Worm (Caenorhabditis elegans) whole organism, L4 larva: ENCODE measurements around the gene fkb-6.
A peak's percentile ranks its signal among the peaks of the same experiment; 100 is the strongest.

Experiments
- F44E2.7 ChIP-seq: fragments of 200-800 bp; sonication (Bioruptor generic); IDR thresholded peaks from 2 replicates; pipeline ENCODE4 v2.1.2; 2022; ENCODE audit warnings: missing genetic modification characterization, missing compliant biosample characterization
- F49E8.2 ChIP-seq: sonication (generic microtip); optimal IDR thresholded peaks from 2 replicates; lab custom pipeline; 2016; ENCODE audit warnings: missing compliant biosample characterization, mild to moderate bottlenecking, missing genetic modification characterization, borderline replicate concordance
- R02D3.7 ChIP-seq: fragments of 150-350 bp; sonication (generic microtip); optimal IDR thresholded peaks from 3 replicates; lab custom pipeline; 2014; ENCODE audit warnings: missing biosample characterization, missing genetic modification characterization
- T20F7.1 ChIP-seq: fragments of 200-800 bp; sonication (Bioruptor generic); optimal IDR thresholded peaks from 2 replicates; lab custom pipeline; 2018; ENCODE audit warnings: mild to moderate bottlenecking, missing genetic modification characterization, missing compliant biosample characterization
- T26A8.4 ChIP-seq: fragments of 200-800 bp; sonication (Bioruptor generic); IDR thresholded peaks from 2 replicates; pipeline ENCODE4 v1.3.6; 2022; ENCODE audit warnings: missing genetic modification characterization, missing compliant biosample characterization
- Y48G9A.11 ChIP-seq: fragments of 200-800 bp; sonication (Bioruptor generic); IDR thresholded peaks from 2 replicates; pipeline ENCODE4 v1.3.6; 2022; ENCODE audit warnings: missing genetic modification reagents, missing genetic modification characterization, missing compliant biosample characterization
- Y75B8A.6 ChIP-seq: fragments of 200-800 bp; sonication (Bioruptor generic); IDR thresholded peaks from 2 replicates; pipeline ENCODE4 v1.3.6; 2022; ENCODE audit warnings: missing genetic modification reagents, missing genetic modification characterization, missing compliant biosample characterization
- ZK337.2 ChIP-seq: fragments of 200-800 bp; sonication (Bioruptor generic); IDR thresholded peaks from 2 replicates; pipeline ENCODE4 v1.3.6; 2022; ENCODE audit warnings: missing genetic modification reagents, missing genetic modification characterization, missing compliant biosample characterization
- aly-2 ChIP-seq: sonication (generic microtip); optimal IDR thresholded peaks from 2 replicates; lab custom pipeline; 2018; ENCODE audit warnings: missing biosample characterization, missing genetic modification characterization
- ama-1 ChIP-seq: fragments of 150-350 bp; optimal IDR thresholded peaks from 2 replicates; lab custom pipeline; 2014; ENCODE audit warnings: inconsistent platforms, mixed read lengths
- ceh-82 ChIP-seq: sonication (generic microtip); optimal IDR thresholded peaks from 2 replicates; lab custom pipeline; 2017; ENCODE audit warnings: missing biosample characterization, missing genetic modification characterization
- cey-2 ChIP-seq: sonication (generic microtip); optimal IDR thresholded peaks from 3 replicates; lab custom pipeline; 2017; ENCODE audit warnings: missing genetic modification characterization, mild to moderate bottlenecking, missing compliant biosample characterization, antibody characterized with exemption, borderline replicate concordance; ENCODE audit not compliant: insufficient read depth
- daf-12 ChIP-seq: fragments of 150-350 bp; optimal IDR thresholded peaks from 2 replicates; lab custom pipeline; 2014; ENCODE audit warnings: missing biosample characterization, missing genetic modification reagents, missing genetic modification characterization
- daf-16 ChIP-seq, 3 experiments: sonication (generic microtip); optimal IDR thresholded peaks; 2 replicates each; lab custom pipeline; 2016 to 2017; ENCODE audit warnings: missing genetic modification characterization in 3 of 3, missing genetic modification reagents in 3 of 3, mild to moderate bottlenecking in 2 of 3, missing compliant biosample characterization in 2 of 3, missing biosample characterization in 1 of 3, moderate library complexity in 1 of 3
- dmd-8 ChIP-seq: fragments of 200-800 bp; sonication (Bioruptor generic); IDR thresholded peaks from 2 replicates; pipeline ENCODE4 v1.3.6; 2022; ENCODE audit warnings: missing genetic modification characterization, missing compliant biosample characterization
- dmd-9 ChIP-seq: fragments of 200-800 bp; sonication (Bioruptor generic); IDR thresholded peaks from 2 replicates; pipeline ENCODE4 v1.3.6; 2022; ENCODE audit warnings: missing genetic modification reagents, missing genetic modification characterization, missing compliant biosample characterization
- dpl-1 ChIP-seq: fragments of 150-350 bp; optimal IDR thresholded peaks from 2 replicates; lab custom pipeline; 2014; ENCODE audit warnings: missing biosample characterization, missing genetic modification reagents, missing genetic modification characterization
- duxl-1 ChIP-seq: sonication (generic microtip); optimal IDR thresholded peaks from 2 replicates; lab custom pipeline; 2016; ENCODE audit warnings: mild to moderate bottlenecking, missing genetic modification characterization, moderate library complexity, missing compliant biosample characterization; ENCODE audit not compliant: poor library complexity
- dve-1 ChIP-seq: sonication (generic microtip); optimal IDR thresholded peaks from 2 replicates; lab custom pipeline; 2017; ENCODE audit warnings: antibody characterized with exemption, mild to moderate bottlenecking, missing genetic modification characterization, missing compliant biosample characterization; ENCODE audit not compliant: insufficient read depth
- egl-27 ChIP-seq: sonication (generic microtip); optimal IDR thresholded peaks from 3 replicates; lab custom pipeline; 2017; ENCODE audit warnings: missing biosample characterization, missing genetic modification reagents, missing genetic modification characterization
- egl-43 ChIP-seq: fragments of 200-800 bp; sonication (Bioruptor generic); IDR thresholded peaks from 2 replicates; pipeline ENCODE4 v1.3.6; 2022; ENCODE audit warnings: missing genetic modification reagents, missing genetic modification characterization, missing compliant biosample characterization
- fkh-10 ChIP-seq: fragments of 150-350 bp; optimal IDR thresholded peaks from 2 replicates; lab custom pipeline; 2014; ENCODE audit warnings: missing biosample characterization, missing genetic modification reagents, missing genetic modification characterization
- gei-8 ChIP-seq: fragments of 200-800 bp; sonication (Bioruptor generic); optimal IDR thresholded peaks from 2 replicates; lab custom pipeline; 2018; ENCODE audit warnings: mild to moderate bottlenecking, missing genetic modification characterization, missing compliant biosample characterization
- hmg-1.1 ChIP-seq: fragments of 200-800 bp; sonication (Bioruptor generic); IDR thresholded peaks from 2 replicates; pipeline ENCODE4 v1.3.6; 2022; ENCODE audit warnings: missing genetic modification reagents, missing genetic modification characterization, missing compliant biosample characterization
- jun-1 ChIP-seq: fragments of 150-350 bp; optimal IDR thresholded peaks from 2 replicates; lab custom pipeline; 2014; ENCODE audit warnings: missing biosample characterization, missing genetic modification reagents, missing genetic modification characterization
- lim-7 ChIP-seq: fragments of 200-800 bp; sonication (Bioruptor generic); IDR thresholded peaks from 2 replicates; pipeline ENCODE4 v1.3.6; 2022; ENCODE audit warnings: missing genetic modification characterization, missing compliant biosample characterization
- lin-1 ChIP-seq: fragments of 200-800 bp; sonication (Bioruptor generic); IDR thresholded peaks from 2 replicates; pipeline ENCODE4 v1.3.6; 2022; ENCODE audit warnings: missing genetic modification reagents, missing genetic modification characterization, missing compliant biosample characterization
- lin-15B ChIP-seq: fragments of 150-350 bp; sonication (generic microtip); optimal IDR thresholded peaks from 3 replicates; lab custom pipeline; 2014; ENCODE audit warnings: missing biosample characterization, missing genetic modification characterization
- lin-38 ChIP-seq: fragments of 200-800 bp; sonication (Bioruptor generic); IDR thresholded peaks from 2 replicates; pipeline ENCODE4 v1.3.6; 2022; ENCODE audit warnings: missing genetic modification reagents, missing genetic modification characterization, missing compliant biosample characterization
- lin-39 ChIP-seq: fragments of 150-350 bp; optimal IDR thresholded peaks from 2 replicates; lab custom pipeline; 2014; ENCODE audit warnings: missing biosample characterization, missing genetic modification reagents, missing genetic modification characterization
- lsy-2 ChIP-seq, 2 experiments: fragments of 150-350 bp in 1 of 2; sonication (generic microtip) in 1 of 2; optimal IDR thresholded peaks; 2 replicates each; lab custom pipeline; 2014 to 2017; ENCODE audit warnings: missing biosample characterization in 2 of 2, missing genetic modification characterization in 2 of 2
- madf-5 ChIP-seq, 2 experiments: fragments of 200-800 bp; sonication (Bioruptor generic); IDR thresholded peaks; 2 replicates each; pipeline ENCODE4 v1.3.6; 2022; ENCODE audit warnings: missing compliant biosample characterization in 2 of 2, missing genetic modification characterization in 2 of 2
- mdt-29 ChIP-seq: fragments of 200-800 bp; sonication (Bioruptor generic); IDR thresholded peaks from 2 replicates; pipeline ENCODE4 v1.3.6; 2022; ENCODE audit warnings: missing genetic modification reagents, missing genetic modification characterization, missing compliant biosample characterization
- mep-1 ChIP-seq: fragments of 150-350 bp; sonication (generic microtip); optimal IDR thresholded peaks from 3 replicates; lab custom pipeline; 2014; ENCODE audit warnings: missing biosample characterization, missing genetic modification characterization
- mes-2 ChIP-seq: sonication (generic microtip); optimal IDR thresholded peaks from 2 replicates; lab custom pipeline; 2016; ENCODE audit warnings: missing genotype, mild to moderate bottlenecking, missing genetic modification characterization, missing compliant biosample characterization; ENCODE audit not compliant: poor library complexity, severe bottlenecking
- mxl-2 ChIP-seq: fragments of 200-800 bp; sonication (Bioruptor generic); conservative IDR thresholded peaks from 2 replicates; pipeline ENCODE4 v1.3.6; 2022; ENCODE audit warnings: missing genetic modification reagents, missing genetic modification characterization, missing compliant biosample characterization
- mxl-3 ChIP-seq: fragments of 200-800 bp; sonication (Bioruptor generic); optimal IDR thresholded peaks from 2 replicates; lab custom pipeline; 2018; ENCODE audit warnings: mild to moderate bottlenecking, missing genetic modification characterization, missing compliant biosample characterization
- nhr-10 ChIP-seq: fragments of 150-350 bp; optimal IDR thresholded peaks from 2 replicates; lab custom pipeline; 2014; ENCODE audit warnings: missing biosample characterization, missing genetic modification characterization
- nhr-102 ChIP-seq: sonication (generic microtip); optimal IDR thresholded peaks from 2 replicates; lab custom pipeline; 2016; ENCODE audit warnings: mild to moderate bottlenecking, missing genetic modification characterization, moderate library complexity, missing compliant biosample characterization
- nhr-111 ChIP-seq: fragments of 200-800 bp; sonication (Bioruptor generic); optimal IDR thresholded peaks from 2 replicates; lab custom pipeline; 2018; ENCODE audit warnings: mild to moderate bottlenecking, missing genetic modification characterization, missing compliant biosample characterization
- nhr-41 ChIP-seq: fragments of 200-800 bp; sonication (Bioruptor generic); IDR thresholded peaks from 2 replicates; pipeline ENCODE4 v1.3.6; 2022; ENCODE audit warnings: missing genetic modification reagents, missing genetic modification characterization, missing compliant biosample characterization
- nhr-48 ChIP-seq: sonication (generic microtip); optimal IDR thresholded peaks from 2 replicates; lab custom pipeline; 2016; ENCODE audit warnings: mild to moderate bottlenecking, missing genetic modification characterization, missing compliant biosample characterization
- pqm-1 ChIP-seq: sonication (generic microtip); optimal IDR thresholded peaks from 2 replicates; lab custom pipeline; 2017; ENCODE audit warnings: missing biosample characterization, missing genetic modification characterization
- rbr-2 ChIP-seq: sonication (generic microtip); optimal IDR thresholded peaks from 2 replicates; lab custom pipeline; 2016; ENCODE audit warnings: missing genotype, missing genetic modification characterization, missing compliant biosample characterization
- sdz-12 ChIP-seq: fragments of 200-800 bp; sonication (Bioruptor generic); optimal IDR thresholded peaks from 2 replicates; lab custom pipeline; 2018; ENCODE audit warnings: mild to moderate bottlenecking, missing genetic modification characterization, missing compliant biosample characterization
- snpc-4 ChIP-seq: fragments of 150-350 bp; optimal IDR thresholded peaks from 2 replicates; lab custom pipeline; 2014; ENCODE audit warnings: missing biosample characterization, missing genetic modification characterization
- spr-3 ChIP-seq: fragments of 200-800 bp; sonication (Bioruptor generic); optimal IDR thresholded peaks from 2 replicates; lab custom pipeline; 2018; ENCODE audit warnings: mild to moderate bottlenecking, missing genetic modification characterization, missing compliant biosample characterization
- zfp-2 ChIP-seq: sonication (generic microtip); optimal IDR thresholded peaks from 2 replicates; lab custom pipeline; 2016; ENCODE audit warnings: mild to moderate bottlenecking, missing genetic modification characterization, missing compliant biosample characterization
- zfp-3 ChIP-seq: fragments of 200-800 bp; sonication (Bioruptor generic); conservative IDR thresholded peaks from 2 replicates; pipeline ENCODE4 v1.3.6; 2022; ENCODE audit warnings: missing genetic modification reagents, missing genetic modification characterization, missing compliant biosample characterization
- zip-11 ChIP-seq: fragments of 200-800 bp; sonication (Bioruptor generic); IDR thresholded peaks from 2 replicates; pipeline ENCODE4 v1.3.6; 2022; ENCODE audit warnings: missing genetic modification characterization, missing compliant biosample characterization
- ztf-7 ChIP-seq: fragments of 150-350 bp; optimal IDR thresholded peaks from 2 replicates; lab custom pipeline; 2014; ENCODE audit warnings: missing biosample characterization, missing genetic modification characterization

Gene fkb-6

ce11 chrV:20879069-20879667, 33.2 kb downstream of the fkb-6 start, which contains the start of gene unc-80:
Gene unc-80, plus strand, starts transcription at chrV:20879601.
- TF ChIP-seq Y48G9A.11 (GFP tag; lab: Robert Waterston, UW) (no peak), F49E8.2 (tag; lab: Kevin White, UChicago) (no peak), daf-12 (tag; lab: Kevin White, UChicago) (no peak), mes-2 (tag; lab: Kevin White, UChicago) (no peak), sdz-12 (GFP tag; lab: Kevin White, UChicago) (no peak), jun-1 (no peak), gei-8 (GFP tag; lab: Kevin White, UChicago) (no peak), lin-1 (GFP tag; lab: Robert Waterston, UW) (no peak), lin-39 (tag; lab: Kevin White, UChicago) (no peak), mxl-3 (GFP tag; lab: Kevin White, UChicago) (no peak), egl-43 (GFP tag; lab: Robert Waterston, UW) (no peak), nhr-48 (tag; lab: Kevin White, UChicago) (peak; percentile 5), T26A8.4 (no peak), nhr-10 (tag; lab: Kevin White, UChicago) (no peak), zip-11 (GFP tag; lab: Robert Waterston, UW) (no peak), lsy-2 (tag; optimal IDR thresholded peaks at IDR 0.05; lab: Kevin White, UChicago) (peak in 1 of 2 experiments; percentile 69), ZK337.2 (GFP tag; lab: Robert Waterston, UW) (no peak), rbr-2 (tag; lab: Kevin White, UChicago) (peak; percentile 62), aly-2 (no peak), snpc-4 (tag; lab: Kevin White, UChicago) (no peak), R02D3.7 (no peak), T20F7.1 (GFP tag; lab: Kevin White, UChicago) (no peak), ama-1 (no peak), daf-16 (GFP tag; optimal IDR thresholded peaks at IDR 0.05; lab: Kevin White, UChicago) (no peak), daf-16 (tag; optimal IDR thresholded peaks at IDR 0.05; lab: Kevin White, UChicago) (no peak), lin-15B (tag; lab: Kevin White, UChicago) (no peak), pqm-1 (tag; lab: Kevin White, UChicago) (no peak), madf-5 (GFP tag; IDR thresholded peaks at IDR 0.05; lab: Robert Waterston, UW) (no peak), egl-27 (tag; lab: Kevin White, UChicago) (no peak), lin-38 (GFP tag; lab: Robert Waterston, UW) (no peak), cey-2 (no peak), hmg-1.1 (GFP tag; lab: Robert Waterston, UW) (peak; percentile 66), Y75B8A.6 (no peak), duxl-1 (tag; lab: Kevin White, UChicago) (no peak), dmd-8 (GFP tag; lab: Robert Waterston, UW) (no peak), dmd-9 (GFP tag; lab: Robert Waterston, UW) (no peak), F44E2.7 (GFP tag; lab: Robert Waterston, UW) (no peak), ztf-7 (tag; lab: Kevin White, UChicago) (no peak), mep-1 (tag; lab: Kevin White, UChicago) (peak; percentile 71), lim-7 (GFP tag; lab: Robert Waterston, UW) (no peak), mxl-2 (GFP tag; lab: Robert Waterston, UW) (no peak), zfp-3 (GFP tag; lab: Robert Waterston, UW) (no peak), spr-3 (GFP tag; lab: Kevin White, UChicago) (no peak), fkh-10 (GFP tag; lab: Kevin White, UChicago) (peak; percentile 87), ceh-82 (tag; lab: Kevin White, UChicago) (no peak), dve-1 (no peak), mdt-29 (GFP tag; lab: Robert Waterston, UW) (no peak), dpl-1 (peak; percentile 2), nhr-41 (no peak), zfp-2 (tag; lab: Kevin White, UChicago) (no peak), nhr-102 (no peak), nhr-111 (no peak)
